Worm (Caenorhabditis elegans) whole organism, L4 larva: ENCODE results near the gene ptr-19.

Experiments
- D1046.2 ChIP-seq: fragments of 200-800 bp; sonication (Bioruptor generic); IDR thresholded peaks from 2 replicates; pipeline ENCODE4 v1.3.6; 2022; ENCODE audit warnings: missing genetic modification characterization, missing compliant biosample characterization
- T20F7.1 ChIP-seq: fragments of 200-800 bp; sonication (Bioruptor generic); optimal IDR thresholded peaks from 2 replicates; lab custom pipeline; 2018; ENCODE audit warnings: mild to moderate bottlenecking, missing genetic modification characterization, missing compliant biosample characterization
- T26A8.4 ChIP-seq: fragments of 200-800 bp; sonication (Bioruptor generic); IDR thresholded peaks from 2 replicates; pipeline ENCODE4 v1.3.6; 2022; ENCODE audit warnings: missing genetic modification characterization, missing compliant biosample characterization
- Y5F2A.4 ChIP-seq: fragments of 200-800 bp; sonication (Bioruptor generic); optimal IDR thresholded peaks from 2 replicates; lab custom pipeline; 2018; ENCODE audit warnings: mild to moderate bottlenecking, missing genetic modification characterization, missing compliant biosample characterization
- ZK337.2 ChIP-seq: fragments of 200-800 bp; sonication (Bioruptor generic); IDR thresholded peaks from 2 replicates; pipeline ENCODE4 v1.3.6; 2022; ENCODE audit warnings: missing genetic modification reagents, missing genetic modification characterization, missing compliant biosample characterization
- ZK546.5 ChIP-seq, 2 experiments: sonication (generic microtip); optimal IDR thresholded peaks; 2 replicates each; lab custom pipeline; 2017; ENCODE audit warnings: missing biosample characterization in 2 of 2, missing genetic modification characterization in 2 of 2
- aha-1 ChIP-seq: fragments of 150-350 bp; peaks from one replicate; lab custom pipeline; 2014; ENCODE audit warnings: missing biosample characterization, missing genetic modification characterization
- arid-1 ChIP-seq: fragments of 200-800 bp; sonication (Bioruptor generic); conservative IDR thresholded peaks from 2 replicates; pipeline ENCODE4 v1.3.6; 2022; ENCODE audit warnings: missing genetic modification reagents, missing genetic modification characterization, missing compliant biosample characterization
- ceh-20 ChIP-seq: fragments of 200-800 bp; sonication (Bioruptor generic); IDR thresholded peaks from 2 replicates; pipeline ENCODE4 v1.3.6; 2022; ENCODE audit warnings: missing genetic modification reagents, missing genetic modification characterization, missing compliant biosample characterization
- ceh-28 ChIP-seq: fragments of 150-350 bp; optimal IDR thresholded peaks from 2 replicates; lab custom pipeline; 2014; ENCODE audit warnings: missing biosample characterization, missing genetic modification reagents, missing genetic modification characterization
- ceh-62 ChIP-seq: sonication (generic microtip); optimal IDR thresholded peaks from 2 replicates; lab custom pipeline; 2017; ENCODE audit warnings: missing biosample characterization, missing genetic modification characterization
- ces-1 ChIP-seq: fragments of 150-350 bp; sonication (generic microtip); optimal IDR thresholded peaks from 4 replicates; lab custom pipeline; 2014; ENCODE audit warnings: missing biosample characterization, missing genetic modification reagents, missing genetic modification characterization
- ctbp-1 ChIP-seq: fragments of 200-800 bp; sonication (Bioruptor generic); IDR thresholded peaks from 2 replicates; pipeline ENCODE4 v1.3.6; 2022; ENCODE audit warnings: missing genetic modification reagents, missing genetic modification characterization, missing compliant biosample characterization
- daf-16 ChIP-seq, 3 experiments: sonication (generic microtip); optimal IDR thresholded peaks; 2 replicates each; lab custom pipeline; 2016 to 2017; ENCODE audit warnings: missing genetic modification characterization in 3 of 3, missing genetic modification reagents in 3 of 3, mild to moderate bottlenecking in 2 of 3, missing compliant biosample characterization in 2 of 3, missing biosample characterization in 1 of 3, moderate library complexity in 1 of 3
- daf-8 ChIP-seq: fragments of 200-800 bp; sonication (Bioruptor generic); IDR thresholded peaks from 2 replicates; pipeline ENCODE4 v1.3.6; 2022; ENCODE audit warnings: missing genetic modification characterization, missing compliant biosample characterization
- dmd-6 ChIP-seq: fragments of 200-800 bp; sonication (Bioruptor generic); IDR thresholded peaks from 2 replicates; pipeline ENCODE4 v1.3.6; 2022; ENCODE audit warnings: missing genetic modification reagents, missing genetic modification characterization, missing compliant biosample characterization
- dmd-9 ChIP-seq: fragments of 200-800 bp; sonication (Bioruptor generic); IDR thresholded peaks from 2 replicates; pipeline ENCODE4 v1.3.6; 2022; ENCODE audit warnings: missing genetic modification reagents, missing genetic modification characterization, missing compliant biosample characterization
- duxl-1 ChIP-seq: sonication (generic microtip); optimal IDR thresholded peaks from 2 replicates; lab custom pipeline; 2016; ENCODE audit warnings: mild to moderate bottlenecking, missing genetic modification characterization, moderate library complexity, missing compliant biosample characterization; ENCODE audit not compliant: poor library complexity
- dve-1 ChIP-seq: sonication (generic microtip); optimal IDR thresholded peaks from 2 replicates; lab custom pipeline; 2017; ENCODE audit warnings: antibody characterized with exemption, mild to moderate bottlenecking, missing genetic modification characterization, missing compliant biosample characterization; ENCODE audit not compliant: insufficient read depth
- egl-43 ChIP-seq: fragments of 200-800 bp; sonication (Bioruptor generic); IDR thresholded peaks from 2 replicates; pipeline ENCODE4 v1.3.6; 2022; ENCODE audit warnings: missing genetic modification reagents, missing genetic modification characterization, missing compliant biosample characterization
- hlh-11 ChIP-seq: fragments of 200-800 bp; sonication (Bioruptor generic); optimal IDR thresholded peaks from 2 replicates; lab custom pipeline; 2018; ENCODE audit warnings: mild to moderate bottlenecking, missing genetic modification characterization, missing compliant biosample characterization
- lin-38 ChIP-seq: fragments of 200-800 bp; sonication (Bioruptor generic); IDR thresholded peaks from 2 replicates; pipeline ENCODE4 v1.3.6; 2022; ENCODE audit warnings: missing genetic modification reagents, missing genetic modification characterization, missing compliant biosample characterization
- lir-3 ChIP-seq: sonication (generic microtip); optimal IDR thresholded peaks from 2 replicates; lab custom pipeline; 2016; ENCODE audit warnings: mild to moderate bottlenecking, missing genetic modification characterization, missing compliant biosample characterization
- lsy-2 ChIP-seq, 2 experiments: fragments of 150-350 bp in 1 of 2; sonication (generic microtip) in 1 of 2; optimal IDR thresholded peaks; 2 replicates each; lab custom pipeline; 2014 to 2017; ENCODE audit warnings: missing biosample characterization in 2 of 2, missing genetic modification characterization in 2 of 2
- madf-5 ChIP-seq, 2 experiments: fragments of 200-800 bp; sonication (Bioruptor generic); IDR thresholded peaks; 2 replicates each; pipeline ENCODE4 v1.3.6; 2022; ENCODE audit warnings: missing compliant biosample characterization in 2 of 2, missing genetic modification characterization in 2 of 2
- madf-9 ChIP-seq: fragments of 200-800 bp; sonication (Bioruptor generic); conservative IDR thresholded peaks from 2 replicates; pipeline ENCODE4 v1.3.6; 2022; ENCODE audit warnings: missing genetic modification reagents, missing genetic modification characterization, missing compliant biosample characterization
- mep-1 ChIP-seq: fragments of 150-350 bp; sonication (generic microtip); optimal IDR thresholded peaks from 3 replicates; lab custom pipeline; 2014; ENCODE audit warnings: missing biosample characterization, missing genetic modification characterization
- nhr-11 ChIP-seq: fragments of 150-350 bp; optimal IDR thresholded peaks from 2 replicates; lab custom pipeline; 2014; ENCODE audit warnings: missing biosample characterization, missing genetic modification characterization
- nhr-25 ChIP-seq: sonication (generic microtip); optimal IDR thresholded peaks from 2 replicates; lab custom pipeline; 2017; ENCODE audit warnings: missing genetic modification characterization, mild to moderate bottlenecking, missing compliant biosample characterization, antibody characterized with exemption, moderate library complexity, borderline replicate concordance; ENCODE audit not compliant: insufficient read depth
- nhr-41 ChIP-seq: fragments of 200-800 bp; sonication (Bioruptor generic); IDR thresholded peaks from 2 replicates; pipeline ENCODE4 v1.3.6; 2022; ENCODE audit warnings: missing genetic modification reagents, missing genetic modification characterization, missing compliant biosample characterization
- nhr-6 ChIP-seq: fragments of 150-350 bp; optimal IDR thresholded peaks from 2 replicates; lab custom pipeline; 2014; ENCODE audit warnings: missing biosample characterization, missing genetic modification characterization
- nhr-76 ChIP-seq: fragments of 150-350 bp; optimal IDR thresholded peaks from 2 replicates; lab custom pipeline; 2014; ENCODE audit warnings: missing biosample characterization, missing genetic modification characterization
- nhr-77 ChIP-seq: fragments of 150-350 bp; optimal IDR thresholded peaks from 2 replicates; lab custom pipeline; 2014; ENCODE audit warnings: missing biosample characterization, missing genetic modification characterization
- pha-4 ChIP-seq, 2 experiments: fragments of 150-350 bp in 1 of 2; fragments of 200-800 bp in 1 of 2; sonication (Bioruptor generic) in 1 of 2; IDR thresholded peaks in 1 of 2; optimal IDR thresholded peaks in 1 of 2; 2 replicates each; pipeline versions ENCODE4 v1.3.6 to Lab custom; 2014 to 2022; ENCODE audit warnings: missing genetic modification characterization in 2 of 2, missing genetic modification reagents in 2 of 2, missing biosample characterization in 1 of 2, missing compliant biosample characterization in 1 of 2
- rbr-2 ChIP-seq: sonication (generic microtip); optimal IDR thresholded peaks from 2 replicates; lab custom pipeline; 2016; ENCODE audit warnings: missing genotype, missing genetic modification characterization, missing compliant biosample characterization
- saeg-2 ChIP-seq: fragments of 200-800 bp; sonication (Bioruptor generic); IDR thresholded peaks from 2 replicates; pipeline ENCODE4 v1.3.6; 2022; ENCODE audit warnings: missing genetic modification reagents, missing genetic modification characterization, missing compliant biosample characterization
- sdz-12 ChIP-seq: fragments of 200-800 bp; sonication (Bioruptor generic); optimal IDR thresholded peaks from 2 replicates; lab custom pipeline; 2018; ENCODE audit warnings: mild to moderate bottlenecking, missing genetic modification characterization, missing compliant biosample characterization
- set-16 ChIP-seq: fragments of 200-800 bp; sonication (Bioruptor generic); IDR thresholded peaks from 2 replicates; pipeline ENCODE4 v1.3.6; 2022; ENCODE audit warnings: missing genetic modification reagents, missing genetic modification characterization, missing compliant biosample characterization
- unc-39 ChIP-seq: sonication (generic microtip); optimal IDR thresholded peaks from 2 replicates; lab custom pipeline; 2017; ENCODE audit warnings: missing biosample characterization, missing genetic modification characterization
- zag-1 ChIP-seq: fragments of 150-350 bp; optimal IDR thresholded peaks from 2 replicates; lab custom pipeline; 2014; ENCODE audit warnings: missing biosample characterization, missing genetic modification characterization
- zfp-2 ChIP-seq: sonication (generic microtip); optimal IDR thresholded peaks from 2 replicates; lab custom pipeline; 2016; ENCODE audit warnings: mild to moderate bottlenecking, missing genetic modification characterization, missing compliant biosample characterization
- zfp-3 ChIP-seq: fragments of 200-800 bp; sonication (Bioruptor generic); conservative IDR thresholded peaks from 2 replicates; pipeline ENCODE4 v1.3.6; 2022; ENCODE audit warnings: missing genetic modification reagents, missing genetic modification characterization, missing compliant biosample characterization

Gene ptr-19

ce11 chrIII:10816045-10816444, 34.4 kb downstream of the ptr-19 start:
- TF ChIP-seq nhr-11 (tag; lab: Kevin White, UChicago) = peak; percentile 63
- peak; percentile 24 for TF ChIP-seq aha-1 (tag; lab: Kevin White, UChicago)
- peak in 1 of 2 experiments; percentile 42 for TF ChIP-seq daf-16 (GFP tag; optimal IDR thresholded peaks at IDR 0.05; lab: Kevin White, UChicago)
- no peak for TF ChIP-seq daf-16 (tag; optimal IDR thresholded peaks at IDR 0.05; lab: Kevin White, UChicago)
- no peak for TF ChIP-seq nhr-25 (tag; lab: Kevin White, UChicago)

DNA sequence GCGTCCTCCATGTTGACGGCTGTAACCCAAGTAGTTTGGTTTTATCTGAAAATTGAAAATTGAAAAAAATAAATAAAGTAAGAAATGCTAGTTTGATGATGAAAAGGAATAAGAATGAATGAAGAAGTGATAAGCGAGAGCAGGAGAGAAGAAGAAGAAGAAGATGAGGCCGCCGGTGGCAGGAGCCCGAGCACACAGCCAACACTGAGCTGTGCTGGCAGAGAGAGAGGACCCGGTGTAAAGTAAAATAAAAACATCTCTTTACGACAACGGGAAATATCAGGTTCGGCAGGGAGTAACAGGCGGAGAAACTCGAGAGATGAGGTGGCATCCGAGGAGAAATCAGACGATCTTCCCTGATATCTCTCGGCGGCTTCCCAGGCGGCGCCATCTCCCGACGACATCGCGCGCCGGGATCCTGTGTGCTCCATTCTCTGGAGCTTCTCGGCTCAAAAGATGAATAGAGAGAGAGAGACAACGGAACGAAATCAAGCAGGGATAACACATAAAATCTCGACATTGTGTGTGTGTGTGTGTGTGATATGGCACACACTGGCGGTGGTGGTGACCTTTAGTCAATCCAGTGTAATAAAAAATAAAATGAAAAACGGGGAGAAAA, 35.3 kb downstream of the ptr-19 start, which contains the start of gene sca-1:
TSS of gene sca-1 (minus strand) at position 51 of the 619 bp plus-strand sequence.
- TF ChIP-seq lin-38 = no peak
- 0 out of 2 replicates have a peak, but pooled peaks have one; percentile 13 for TF ChIP-seq T26A8.4 (GFP tag; lab: Robert Waterston, UW)
- no peak for TF ChIP-seq lir-3 (tag; lab: Kevin White, UChicago)
- no peak for TF ChIP-seq ces-1 (GFP tag; lab: Kevin White, UChicago)
- peak in 1 of 2 experiments; percentile 20 for TF ChIP-seq daf-16 (GFP tag; optimal IDR thresholded peaks at IDR 0.05; lab: Kevin White, UChicago)
- no peak for TF ChIP-seq daf-16 (tag; optimal IDR thresholded peaks at IDR 0.05; lab: Kevin White, UChicago)
- 0 out of 4 replicates have a peak, but pooled peaks of 1 of the 2 experiments have one; percentile 61 for TF ChIP-seq madf-5 (GFP tag; IDR thresholded peaks at IDR 0.05; lab: Robert Waterston, UW)
- TF ChIP-seq D1046.2 (GFP tag; lab: Robert Waterston, UW) = 0 out of 2 replicates have a peak, but pooled peaks have one; percentile 9
- peak; percentile 89 for TF ChIP-seq set-16 (GFP tag; lab: Robert Waterston, UW)
- TF ChIP-seq dmd-9 (GFP tag; lab: Robert Waterston, UW) = 0 out of 2 replicates have a peak, but pooled peaks have one; percentile 7
- TF ChIP-seq dve-1 (tag; lab: Kevin White, UChicago) = no peak
- TF ChIP-seq saeg-2 (GFP tag; lab: Robert Waterston, UW) = no peak
- peak; percentile 75 for TF ChIP-seq aha-1 (tag; lab: Kevin White, UChicago)
- TF ChIP-seq daf-8 (GFP tag; lab: Robert Waterston, UW) = no peak
- TF ChIP-seq egl-43 = peak; percentile 33; the same call in 1 of the 2 replicates
- peak; percentile 48 for TF ChIP-seq hlh-11 (tag; lab: Kevin White, UChicago)

ce11 chrIII:10818364-10818763, 36.7 kb downstream of the ptr-19 start:
- TF ChIP-seq ctbp-1 (GFP tag; lab: Robert Waterston, UW) = peak; percentile 62; the same call in 1 of the 2 replicates
- TF ChIP-seq lin-38 = peak; percentile 61
- no peak for TF ChIP-seq duxl-1 (tag; lab: Kevin White, UChicago)
- TF ChIP-seq nhr-76 (tag; lab: Kevin White, UChicago) = no peak
- no peak for TF ChIP-seq madf-9 (GFP tag; lab: Robert Waterston, UW)
- TF ChIP-seq sdz-12 (GFP tag; lab: Kevin White, UChicago) = peak; percentile 60
- 0 out of 2 replicates have a peak, but pooled peaks have one; percentile 53 for TF ChIP-seq zfp-3 (GFP tag; lab: Robert Waterston, UW)
- no peak for TF ChIP-seq ZK337.2
- TF ChIP-seq rbr-2 (tag; lab: Kevin White, UChicago) = peak; percentile 70
- peak; percentile 63 to 76 for TF ChIP-seq lsy-2 (tag; optimal IDR thresholded peaks at IDR 0.05; lab: Kevin White, UChicago)
- peak; percentile 31; the same call in 1 of the 2 replicates for TF ChIP-seq arid-1 (GFP tag; lab: Robert Waterston, UW)
- no peak for TF ChIP-seq ces-1 (GFP tag; lab: Kevin White, UChicago)
- TF ChIP-seq nhr-11 (tag; lab: Kevin White, UChicago) = peak; percentile 64
- peak; percentile 16; the same call in 1 of the 2 replicates for TF ChIP-seq nhr-41 (GFP tag; lab: Robert Waterston, UW)
- peak; percentile 40 for TF ChIP-seq nhr-6 (tag; lab: Kevin White, UChicago)
- peak; percentile 86 for TF ChIP-seq mep-1 (tag; lab: Kevin White, UChicago)
- no peak for TF ChIP-seq Y5F2A.4 (GFP tag; lab: Kevin White, UChicago)
- TF ChIP-seq ceh-62 (tag; lab: Kevin White, UChicago) = no peak
- peak; percentile 49 for TF ChIP-seq nhr-77 (tag; lab: Kevin White, UChicago)
- TF ChIP-seq daf-16 (GFP tag; optimal IDR thresholded peaks at IDR 0.05; lab: Kevin White, UChicago) = no peak
- peak; percentile 21 for TF ChIP-seq daf-16 (tag; optimal IDR thresholded peaks at IDR 0.05; lab: Kevin White, UChicago)
- TF ChIP-seq ZK546.5 (tag; optimal IDR thresholded peaks at IDR 0.05; lab: Kevin White, UChicago) = no peak
- 0 out of 2 replicates have a peak, but pooled peaks have one; percentile 35 for TF ChIP-seq ceh-20 (GFP tag; lab: Robert Waterston, UW)
- peak; percentile 48 for TF ChIP-seq T20F7.1
- no peak for TF ChIP-seq ceh-28 (tag; lab: Kevin White, UChicago)
- peak; percentile 39; the same call in 1 of the 2 replicates for TF ChIP-seq dmd-6 (GFP tag; lab: Robert Waterston, UW)
- TF ChIP-seq zfp-2 (tag; lab: Kevin White, UChicago) = no peak
- TF ChIP-seq zag-1 = no peak
- TF ChIP-seq pha-4 (GFP tag; IDR thresholded peaks at IDR 0.05; lab: Robert Waterston, UW) = no peak
- TF ChIP-seq pha-4 (tag; optimal IDR thresholded peaks at IDR 0.05; lab: Kevin White, UChicago) = peak; percentile 36
- TF ChIP-seq daf-8 (GFP tag; lab: Robert Waterston, UW) = no peak
- no peak for TF ChIP-seq unc-39 (tag; lab: Kevin White, UChicago)
